Worm (Caenorhabditis elegans) whole organism, L3 larva: Measurements from ENCODE around the gene F20D6.15.

Experiments used
- aly-2 ChIP-seq: fragments of 150-350 bp; optimal IDR thresholded peaks from 2 replicates; lab custom pipeline; 2014; ENCODE audit warnings: missing biosample characterization, missing genetic modification characterization
- ceh-28 ChIP-seq: fragments of 150-350 bp; optimal IDR thresholded peaks from 2 replicates; lab custom pipeline; 2014; ENCODE audit warnings: missing biosample characterization, missing genetic modification reagents, missing genetic modification characterization
- elt-3 ChIP-seq, 3 experiments: fragments of 150-350 bp in 1 of 3; sonication (generic microtip) in 2 of 3; optimal IDR thresholded peaks; 2 replicates in 2 of 3; 4 replicates in 1 of 3; lab custom pipeline; 2014 to 2017; ENCODE audit warnings: missing biosample characterization in 3 of 3, missing genetic modification characterization in 3 of 3
- fkh-2 ChIP-seq: fragments of 150-350 bp; optimal IDR thresholded peaks from 2 replicates; lab custom pipeline; 2014; ENCODE audit warnings: missing biosample characterization, missing genetic modification reagents, missing genetic modification characterization
- lin-39 ChIP-seq: fragments of 150-350 bp; optimal IDR thresholded peaks from 2 replicates; lab custom pipeline; 2018; ENCODE audit warnings: missing biosample characterization, missing genetic modification reagents, missing genetic modification characterization
- nhr-11 ChIP-seq: fragments of 150-350 bp; optimal IDR thresholded peaks from 2 replicates; lab custom pipeline; 2014; ENCODE audit warnings: missing biosample characterization, missing genetic modification characterization
- nhr-25 ChIP-seq: sonication (generic microtip); optimal IDR thresholded peaks from 2 replicates; lab custom pipeline; 2017; ENCODE audit warnings: missing biosample characterization, missing genetic modification characterization
- nhr-28 ChIP-seq: fragments of 150-350 bp; optimal IDR thresholded peaks from 2 replicates; lab custom pipeline; 2014; ENCODE audit warnings: missing biosample characterization, missing genetic modification characterization
- snpc-4 ChIP-seq: fragments of 150-350 bp; optimal IDR thresholded peaks from 2 replicates; lab custom pipeline; 2014; ENCODE audit warnings: missing biosample characterization, missing genetic modification characterization
- unc-39 ChIP-seq: sonication (generic microtip); optimal IDR thresholded peaks from 4 replicates; lab custom pipeline; 2017; ENCODE audit warnings: missing biosample characterization, missing genetic modification characterization
- unc-62 ChIP-seq: fragments of 150-350 bp; sonication (generic microtip); optimal IDR thresholded peaks from 4 replicates; lab custom pipeline; 2014; ENCODE audit warnings: missing biosample characterization, missing genetic modification reagents, missing genetic modification characterization

DNA sequence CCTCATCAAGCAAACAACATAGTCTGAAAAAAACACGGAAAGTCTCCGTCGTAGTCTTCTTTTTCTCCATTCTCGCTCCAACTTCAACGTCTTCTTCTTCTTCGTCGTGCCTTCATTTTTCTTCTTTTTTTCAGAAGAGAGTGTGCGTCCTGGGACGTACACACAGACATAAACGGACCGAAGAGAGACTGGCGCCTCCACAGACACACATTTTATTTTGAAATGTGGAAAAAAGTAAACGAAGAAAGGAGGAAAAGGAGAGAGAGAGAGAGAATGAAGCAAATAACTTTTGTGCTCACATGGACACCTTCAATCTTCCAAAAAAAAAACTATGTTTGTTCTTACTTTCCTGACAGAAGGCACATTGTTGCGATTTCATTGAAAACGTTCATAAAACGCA lies 26.9 kb upstream of the F20D6.15 start:
- TF ChIP-seq unc-39 (tag; lab: Kevin White, UChicago): no peak
- TF ChIP-seq fkh-2 (tag; lab: Kevin White, UChicago): no peak
- TF ChIP-seq elt-3 (tag; optimal IDR thresholded peaks at IDR 0.05; lab: Kevin White, UChicago): no peak
- no peak for TF ChIP-seq nhr-11 (tag; lab: Kevin White, UChicago)
- TF ChIP-seq unc-62 (GFP tag; lab: Kevin White, UChicago): no peak
- no peak for TF ChIP-seq ceh-28 (tag; lab: Kevin White, UChicago)
- no peak for TF ChIP-seq nhr-28 (tag; lab: Kevin White, UChicago)
- TF ChIP-seq snpc-4 (tag; lab: Kevin White, UChicago): no peak
- no peak for TF ChIP-seq aly-2 (tag; lab: Kevin White, UChicago)
- no peak for TF ChIP-seq lin-39 (tag; lab: Kevin White, UChicago)
- TF ChIP-seq nhr-25 (tag; lab: Kevin White, UChicago): no peak
